Fruit fly (Drosophila melanogaster): ENCODE measurements around the gene Obp28a.

dm6 chr2L:7518896-7519295, 21.7 kb upstream of the Obp28a start:
- no peak for TF ChIP-seq usp (GFP tag; optimal IDR thresholded peaks at IDR 0.05)
- no peak for TF ChIP-seq CG8478 (optimal IDR thresholded peaks at IDR 0.05)
- TF ChIP-seq psq (optimal IDR thresholded peaks at IDR 0.05), result no peak
- no peak for TF ChIP-seq pan (optimal IDR thresholded peaks at IDR 0.05)
- TF ChIP-seq Dll (optimal IDR thresholded peaks at IDR 0.05), result no peak
- TF ChIP-seq EcR (GFP tag; optimal IDR thresholded peaks at IDR 0.05), result no peak

All from whole organism.